Worm (Caenorhabditis elegans): ENCODE results near the gene Y41E3.6.

Gene Y41E3.6

DNA sequence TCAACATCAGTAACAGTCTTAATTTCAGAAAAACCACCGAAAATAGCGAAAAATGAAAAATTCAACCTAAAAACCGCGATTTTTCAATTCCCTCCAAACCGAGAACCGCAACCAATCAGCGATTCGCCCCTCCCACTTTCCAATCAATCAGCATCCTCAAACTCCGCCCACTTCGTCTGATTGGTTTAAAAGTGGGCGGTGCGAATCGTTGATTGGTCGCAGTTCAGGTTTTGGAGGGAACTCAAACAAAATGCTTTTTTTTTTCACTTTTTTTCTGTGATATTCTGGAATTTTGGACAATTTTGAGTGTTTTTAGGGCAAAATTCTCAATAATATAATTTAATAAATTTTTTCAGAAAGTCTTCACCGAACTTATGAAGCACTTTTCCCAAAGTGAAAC is 21.3 kb downstream of the Y41E3.6 start:
- TF ChIP-seq ztf-23 (GFP tag; IDR thresholded peaks at IDR 0.05) (no peak), flt-1 (GFP tag; IDR thresholded peaks at IDR 0.05) (no peak), klf-2 (GFP tag; conservative IDR thresholded peaks at IDR 0.05) (no peak), T22C8.4 (GFP tag; IDR thresholded peaks at IDR 0.05) (no peak), ztf-29 (GFP tag; IDR thresholded peaks at IDR 0.05) (no peak), cog-1 (tag; optimal IDR thresholded peaks at IDR 0.05) (no peak), ref-1 (GFP tag; conservative IDR thresholded peaks at IDR 0.05) (no peak), tab-1 (GFP tag; IDR thresholded peaks at IDR 0.05) (no peak), med-1 (GFP tag; optimal IDR thresholded peaks at IDR 0.05; ENCODE audit: insufficient read depth) (no peak)

DNA sequence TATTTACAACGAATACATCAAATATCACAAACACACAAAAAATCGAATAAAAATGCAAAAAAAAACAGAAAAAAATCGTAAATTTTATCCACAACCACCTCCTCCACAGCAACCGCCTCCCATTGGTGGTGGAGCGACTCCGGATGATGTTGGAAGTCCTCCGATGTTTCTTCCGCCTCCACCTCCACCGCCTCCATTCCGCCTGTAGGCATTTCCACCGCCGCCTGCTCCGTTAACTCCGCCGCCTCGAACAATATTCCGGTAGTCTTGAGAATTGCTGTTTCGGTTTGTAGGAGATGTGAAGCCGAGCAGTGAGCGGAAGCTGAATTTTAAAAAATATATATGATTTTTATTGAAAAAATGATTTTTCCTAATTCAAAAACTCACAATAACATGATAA is 21.8 kb downstream of the Y41E3.6 start:
- TF ChIP-seq T22C8.4 (GFP tag; IDR thresholded peaks at IDR 0.05) (no peak), ztf-23 (GFP tag; IDR thresholded peaks at IDR 0.05) (no peak), klf-2 (GFP tag; conservative IDR thresholded peaks at IDR 0.05) (no peak), cog-1 (tag; optimal IDR thresholded peaks at IDR 0.05) (no peak)

DNA sequence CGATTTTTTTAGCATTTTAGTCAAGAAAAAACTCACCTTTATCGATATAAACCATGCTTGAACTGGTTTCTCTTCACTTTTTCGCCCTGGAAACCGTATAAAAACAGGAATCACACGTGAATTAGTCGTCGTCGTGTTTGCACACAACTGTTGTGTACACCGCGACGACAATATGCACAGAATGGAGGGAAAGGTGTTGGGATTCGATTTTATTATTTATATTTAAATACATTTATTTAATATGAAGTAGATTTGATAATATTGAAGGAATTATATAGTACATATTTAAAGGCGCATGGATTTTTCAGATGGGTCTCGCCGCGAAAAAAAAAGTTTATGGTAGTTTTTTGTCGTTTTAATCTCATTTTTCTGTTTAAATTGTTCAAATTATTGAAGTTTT is 22.3 kb downstream of the Y41E3.6 start, which contains the start of gene Y41E3.8:
Y41E3.8 (minus strand) TSS at position 88 of the 400 bp plus-strand sequence.
- TF ChIP-seq tab-1 (GFP tag; IDR thresholded peaks at IDR 0.05) (no peak), T22C8.4 (GFP tag; IDR thresholded peaks at IDR 0.05) (no peak)

- TF ChIP-seq ztf-23 (GFP tag; IDR thresholded peaks at IDR 0.05): no peak
- no peak for TF ChIP-seq klf-2 (GFP tag; conservative IDR thresholded peaks at IDR 0.05)
- no peak for TF ChIP-seq ref-1 (GFP tag; conservative IDR thresholded peaks at IDR 0.05)
- no peak for TF ChIP-seq flt-1 (GFP tag; IDR thresholded peaks at IDR 0.05)
- TF ChIP-seq tab-1 (GFP tag; IDR thresholded peaks at IDR 0.05): no peak
- no peak for TF ChIP-seq med-1 (GFP tag; optimal IDR thresholded peaks at IDR 0.05; ENCODE audit: insufficient read depth)
- no peak for TF ChIP-seq T22C8.4 (GFP tag; IDR thresholded peaks at IDR 0.05)
- TF ChIP-seq ztf-29 (GFP tag; IDR thresholded peaks at IDR 0.05): no peak
- no peak for TF ChIP-seq cog-1 (tag; optimal IDR thresholded peaks at IDR 0.05)
These were observed 23.0 kb downstream of the Y41E3.6 start for ce11 chrIV:15029565-15029964.

- TF ChIP-seq T22C8.4 (GFP tag; IDR thresholded peaks at IDR 0.05) (no peak), cog-1 (tag; optimal IDR thresholded peaks at IDR 0.05) (no peak), ztf-23 (GFP tag; IDR thresholded peaks at IDR 0.05) (no peak), med-1 (GFP tag; optimal IDR thresholded peaks at IDR 0.05; ENCODE audit: insufficient read depth) (no peak), klf-2 (GFP tag; conservative IDR thresholded peaks at IDR 0.05) (no peak), tab-1 (GFP tag; IDR thresholded peaks at IDR 0.05) (no peak), flt-1 (GFP tag; IDR thresholded peaks at IDR 0.05) (no peak), ztf-29 (GFP tag; IDR thresholded peaks at IDR 0.05) (no peak), ref-1 (GFP tag; conservative IDR thresholded peaks at IDR 0.05) (no peak)
These were observed 30.4 kb downstream of the Y41E3.6 start, which contains the start of gene eef-1B.2 for ce11 chrIV:15036974-15037373. TSS of gene eef-1B.2 (plus strand) at chrIV:15037331.

ce11 chrIV:15037492-15037891 is 30.9 kb downstream of the Y41E3.6 start:
- no peak for TF ChIP-seq T22C8.4 (GFP tag; IDR thresholded peaks at IDR 0.05)

DNA sequence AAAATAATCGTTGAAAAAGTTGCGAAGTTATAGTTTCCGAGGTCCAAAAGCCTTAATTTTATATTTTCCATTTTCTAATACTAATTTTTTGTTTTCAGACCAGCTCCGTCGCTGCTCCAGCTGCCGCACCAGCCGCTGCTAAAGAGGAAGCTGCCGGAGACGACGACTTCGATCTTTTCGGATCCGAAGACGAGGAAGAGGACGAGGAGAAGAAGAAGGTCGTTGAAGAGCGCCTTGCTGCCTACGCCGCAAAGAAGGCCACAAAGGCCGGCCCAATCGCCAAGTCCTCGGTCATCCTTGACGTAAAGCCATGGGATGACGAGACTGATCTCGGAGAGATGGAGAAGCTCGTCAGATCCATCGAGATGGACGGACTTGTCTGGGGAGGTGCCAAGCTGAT is 32.2 kb downstream of the Y41E3.6 start:
- TF ChIP-seq tab-1 (GFP tag; IDR thresholded peaks at IDR 0.05): peak; percentile 25; the same call in 1 of the 2 replicates
- no peak for TF ChIP-seq T22C8.4 (GFP tag; IDR thresholded peaks at IDR 0.05)

DNA sequence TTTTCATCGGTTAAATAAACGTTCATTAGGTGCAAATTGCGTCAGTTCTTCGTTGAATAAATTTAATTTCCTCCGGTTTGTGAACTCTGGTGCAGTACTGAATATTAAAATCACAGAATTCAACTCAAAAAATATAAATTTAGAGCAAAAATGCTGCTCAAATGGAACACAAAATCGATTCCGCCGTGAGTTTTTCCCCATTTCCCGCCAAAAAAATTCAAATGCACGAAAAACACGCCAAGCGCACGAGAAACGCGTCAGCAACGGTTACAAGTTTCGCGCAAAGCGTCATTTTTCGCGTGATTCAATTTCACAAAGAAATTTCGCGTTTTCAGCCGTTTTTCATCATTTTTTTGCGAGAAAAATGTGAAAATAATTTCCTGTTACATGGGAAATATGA is 32.9 kb downstream of the Y41E3.6 start, which contains the start of gene hrpu-1:
hrpu-1 (plus strand) TSS at position 140 of the 400 bp plus-strand sequence.
- TF ChIP-seq T22C8.4 (GFP tag; IDR thresholded peaks at IDR 0.05) (no peak), ztf-23 (GFP tag; IDR thresholded peaks at IDR 0.05) (no peak), cog-1 (tag; optimal IDR thresholded peaks at IDR 0.05) (peak; percentile 27)

ce11 chrIV:15041124-15041523 is 34.5 kb downstream of the Y41E3.6 start:
- TF ChIP-seq ztf-23 (GFP tag; IDR thresholded peaks at IDR 0.05) (no peak), klf-2 (GFP tag; conservative IDR thresholded peaks at IDR 0.05) (no peak), tab-1 (GFP tag; IDR thresholded peaks at IDR 0.05) (no peak), med-1 (GFP tag; optimal IDR thresholded peaks at IDR 0.05; ENCODE audit: insufficient read depth) (no peak), ztf-29 (GFP tag; IDR thresholded peaks at IDR 0.05) (no peak), T22C8.4 (GFP tag; IDR thresholded peaks at IDR 0.05) (no peak), ref-1 (GFP tag; conservative IDR thresholded peaks at IDR 0.05) (no peak), flt-1 (GFP tag; IDR thresholded peaks at IDR 0.05) (no peak), cog-1 (tag; optimal IDR thresholded peaks at IDR 0.05) (no peak)

- TF ChIP-seq med-1 (GFP tag; optimal IDR thresholded peaks at IDR 0.05; ENCODE audit: insufficient read depth) (no peak), T22C8.4 (GFP tag; IDR thresholded peaks at IDR 0.05) (no peak), ztf-23 (GFP tag; IDR thresholded peaks at IDR 0.05) (no peak), cog-1 (tag; optimal IDR thresholded peaks at IDR 0.05) (no peak), klf-2 (GFP tag; conservative IDR thresholded peaks at IDR 0.05) (no peak), ref-1 (GFP tag; conservative IDR thresholded peaks at IDR 0.05) (no peak), ztf-29 (GFP tag; IDR thresholded peaks at IDR 0.05) (no peak), flt-1 (GFP tag; IDR thresholded peaks at IDR 0.05) (no peak), tab-1 (GFP tag; IDR thresholded peaks at IDR 0.05) (no peak)
These were observed 35.8 kb downstream of the Y41E3.6 start for ce11 chrIV:15042159-15042936.

ce11 chrIV:15046162-15046561 is 39.6 kb downstream of the Y41E3.6 start:
- TF ChIP-seq ztf-23 (GFP tag; IDR thresholded peaks at IDR 0.05) (no peak), klf-2 (GFP tag; conservative IDR thresholded peaks at IDR 0.05) (no peak), cog-1 (tag; optimal IDR thresholded peaks at IDR 0.05) (no peak), ztf-29 (GFP tag; IDR thresholded peaks at IDR 0.05) (no peak), T22C8.4 (GFP tag; IDR thresholded peaks at IDR 0.05) (no peak), tab-1 (GFP tag; IDR thresholded peaks at IDR 0.05) (no peak), med-1 (GFP tag; optimal IDR thresholded peaks at IDR 0.05; ENCODE audit: insufficient read depth) (no peak), ref-1 (GFP tag; conservative IDR thresholded peaks at IDR 0.05) (no peak), flt-1 (GFP tag; IDR thresholded peaks at IDR 0.05) (no peak)

All from whole organism, midembryonic.